Worm (Caenorhabditis elegans): Measurements from ENCODE around the gene pole-4.

- TF ChIP-seq nhr-25 (tag; optimal IDR thresholded peaks at IDR 0.05; ENCODE audit: borderline replicate concordance, insufficient read depth) = no peak
- no peak for TF ChIP-seq daf-16 (GFP tag; optimal IDR thresholded peaks at IDR 0.05)
- no peak for TF ChIP-seq daf-16 (tag; optimal IDR thresholded peaks at IDR 0.05)
- TF ChIP-seq pqm-1 (tag; optimal IDR thresholded peaks at IDR 0.05) = no peak
- no peak for TF ChIP-seq T20F7.1 (GFP tag; optimal IDR thresholded peaks at IDR 0.05)
- TF ChIP-seq R02D3.7 (tag; optimal IDR thresholded peaks at IDR 0.05) = no peak
- no peak for TF ChIP-seq arid-1 (GFP tag; conservative IDR thresholded peaks at IDR 0.05)
- TF ChIP-seq lin-15B (tag; optimal IDR thresholded peaks at IDR 0.05) = no peak
- no peak for TF ChIP-seq dpl-1 (GFP tag; optimal IDR thresholded peaks at IDR 0.05)
Measured at ce11 chrII:14919148-14919755, 49.9 kb downstream of the pole-4 start, which contains the start of gene pde-3.

Data from whole organism, L4 larva.